Worm (Caenorhabditis elegans): ENCODE measurements around the gene F40F9.3.

DNA sequence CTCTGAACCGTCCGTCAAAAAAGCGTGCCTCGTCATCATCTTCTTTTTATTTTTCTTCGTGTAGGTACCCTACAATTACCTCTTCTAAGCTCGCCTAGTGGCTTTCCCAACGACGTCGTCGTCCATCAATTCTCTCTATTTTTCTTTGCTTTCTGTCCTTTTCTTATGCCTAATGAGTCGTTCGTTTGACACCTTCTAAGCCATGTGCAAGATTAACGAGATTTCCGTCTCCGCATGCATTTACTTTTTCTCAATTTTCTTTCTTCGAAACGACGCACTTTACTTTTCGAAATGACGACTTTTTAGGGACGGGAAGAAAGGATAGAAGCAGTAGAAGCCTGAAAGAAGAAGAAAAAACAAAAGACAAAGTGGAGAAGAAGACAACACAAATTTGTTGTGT, 48.6 kb upstream of the F40F9.3 start, which contains the start of gene ZK287.1:
- TF ChIP-seq alr-1 (tag; optimal IDR thresholded peaks at IDR 0.05) (no peak), nhr-11 (tag; optimal IDR thresholded peaks at IDR 0.05) (no peak), C34F6.9 (tag; optimal IDR thresholded peaks at IDR 0.05) (no peak), elt-1 (tag; optimal IDR thresholded peaks at IDR 0.05) (no peak), blmp-1 (tag; optimal IDR thresholded peaks at IDR 0.05; ENCODE audit: insufficient read depth) (no peak), mdl-1 (tag; optimal IDR thresholded peaks at IDR 0.05) (no peak)
